Worm (Caenorhabditis elegans) whole organism, early embryonic: Measurements from ENCODE around the gene B0285.3.

Experiments
- B0310.2 ChIP-seq: sonication (generic microtip); optimal IDR thresholded peaks from 2 replicates; lab custom pipeline; 2016; ENCODE audit warnings: mild to moderate bottlenecking, missing genetic modification characterization, missing compliant biosample characterization
- F13C5.2 ChIP-seq: sonication (generic microtip); optimal IDR thresholded peaks from 2 replicates; lab custom pipeline; 2017; ENCODE audit warnings: mild to moderate bottlenecking, missing genetic modification characterization, inconsistent platforms, missing compliant biosample characterization
- aly-1 ChIP-seq: sonication (generic microtip); optimal IDR thresholded peaks from 2 replicates; lab custom pipeline; 2016; ENCODE audit warnings: missing genetic modification characterization, missing compliant biosample characterization
- ama-1 ChIP-seq: fragments of 150-350 bp; optimal IDR thresholded peaks from 2 replicates; lab custom pipeline; 2014
- ceh-13 ChIP-seq: fragments of 200-800 bp; sonication (Bioruptor generic); optimal IDR thresholded peaks from 2 replicates; lab custom pipeline; 2018; ENCODE audit warnings: mild to moderate bottlenecking, missing genetic modification characterization, missing compliant biosample characterization
- ceh-36 ChIP-seq: sonication (generic microtip); optimal IDR thresholded peaks from 2 replicates; lab custom pipeline; 2016; ENCODE audit warnings: missing genetic modification characterization, inconsistent platforms, missing compliant biosample characterization
- ets-7 ChIP-seq: sonication (generic microtip); optimal IDR thresholded peaks from 2 replicates; lab custom pipeline; 2016; ENCODE audit warnings: missing genotype, missing genetic modification characterization, missing compliant biosample characterization
- flt-1 ChIP-seq: fragments of 200-800 bp; sonication (Bioruptor generic); IDR thresholded peaks from 2 replicates; pipeline ENCODE4 v1.3.6; 2022; ENCODE audit warnings: missing genetic modification characterization, missing compliant biosample characterization
- hmbx-1 ChIP-seq: sonication (generic microtip); optimal IDR thresholded peaks from 2 replicates; lab custom pipeline; 2016; ENCODE audit warnings: mild to moderate bottlenecking, missing genetic modification characterization, missing compliant biosample characterization
- hmg-4 ChIP-seq: fragments of 200-800 bp; sonication (Bioruptor generic); optimal IDR thresholded peaks from 2 replicates; lab custom pipeline; 2018; ENCODE audit warnings: mild to moderate bottlenecking, missing genetic modification characterization, missing compliant biosample characterization
- hnd-1 ChIP-seq: sonication (generic microtip); optimal IDR thresholded peaks from 2 replicates; lab custom pipeline; 2016; ENCODE audit warnings: missing genetic modification characterization, missing compliant biosample characterization
- pes-1 ChIP-seq: fragments of 200-800 bp; sonication (Bioruptor generic); IDR thresholded peaks from 2 replicates; pipeline ENCODE4 v1.3.6; 2022; ENCODE audit warnings: missing genetic modification reagents, missing genetic modification characterization, missing compliant biosample characterization
- scrt-1 ChIP-seq: fragments of 200-800 bp; sonication (Bioruptor generic); IDR thresholded peaks from 2 replicates; pipeline ENCODE4 v1.3.6; 2022; ENCODE audit warnings: missing genetic modification characterization, missing compliant biosample characterization
- sea-1 ChIP-seq: fragments of 200-800 bp; sonication (Bioruptor generic); conservative IDR thresholded peaks from 2 replicates; pipeline ENCODE4 v1.3.6; 2022; ENCODE audit warnings: missing genetic modification characterization, missing compliant biosample characterization
- tbx-11 ChIP-seq: fragments of 200-800 bp; sonication (Bioruptor generic); IDR thresholded peaks from 2 replicates; pipeline ENCODE4 v1.3.6; 2022; ENCODE audit warnings: missing genetic modification characterization, missing compliant biosample characterization
- tbx-37 ChIP-seq: fragments of 200-800 bp; sonication (Bioruptor generic); conservative IDR thresholded peaks from 2 replicates; pipeline ENCODE4 v1.3.6; 2022; ENCODE audit warnings: missing genetic modification reagents, missing genetic modification characterization, missing compliant biosample characterization
- tra-4 ChIP-seq: sonication (generic microtip); optimal IDR thresholded peaks from 2 replicates; lab custom pipeline; 2017; ENCODE audit warnings: missing genetic modification characterization, missing compliant biosample characterization

B0285.3 gene

DNA sequence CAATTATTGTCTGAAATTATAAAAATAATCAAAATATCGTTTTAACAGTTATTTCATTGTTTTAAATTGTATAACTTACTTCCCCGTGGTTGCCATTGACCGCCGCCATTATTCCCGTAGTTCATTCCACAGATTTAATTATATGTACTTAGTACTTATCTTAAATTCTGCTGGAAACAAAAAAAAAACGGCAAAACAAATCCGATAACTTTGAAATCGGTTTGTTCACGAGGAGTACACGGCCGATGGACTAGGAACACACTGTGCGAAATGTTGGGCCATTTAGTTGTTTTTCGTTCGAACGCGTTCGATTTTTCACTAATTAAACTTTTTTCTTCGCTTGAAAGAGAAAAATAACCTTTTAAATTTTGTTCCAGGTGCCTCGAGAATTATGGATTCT is at the start of gene B0285.3, which contains the start of gene lcmt-1:
Gene B0285.3, minus strand, starts transcription at position 267 of the 400 bp plus-strand sequence.
Gene lcmt-1, plus strand, starts transcription at position 377 of the 400 bp plus-strand sequence.
- TF ChIP-seq tbx-37 (0 out of 2 replicates have a peak, but pooled peaks have one; percentile 28), B0310.2 (tag; lab: Kevin White, UChicago) (no peak), ceh-13 (GFP tag; lab: Kevin White, UChicago) (no peak)

ce11 chrIII:4391938-4392337 is 48.8 kb upstream of the B0285.3 start:
- TF ChIP-seq F13C5.2 (tag; lab: Kevin White, UChicago) (no peak), tra-4 (tag; lab: Kevin White, UChicago) (no peak), hmg-4 (GFP tag; lab: Kevin White, UChicago) (no peak), ceh-36 (tag; lab: Kevin White, UChicago) (no peak), ceh-13 (GFP tag; lab: Kevin White, UChicago) (no peak), ama-1 (lab: Kevin White, UChicago) (no peak), scrt-1 (no peak), hmbx-1 (tag; lab: Kevin White, UChicago) (no peak), aly-1 (no peak), hnd-1 (tag; lab: Kevin White, UChicago) (no peak), B0310.2 (tag; lab: Kevin White, UChicago) (no peak), ets-7 (tag; lab: Kevin White, UChicago) (no peak), tbx-37 (no peak), flt-1 (no peak), pes-1 (no peak)

DNA sequence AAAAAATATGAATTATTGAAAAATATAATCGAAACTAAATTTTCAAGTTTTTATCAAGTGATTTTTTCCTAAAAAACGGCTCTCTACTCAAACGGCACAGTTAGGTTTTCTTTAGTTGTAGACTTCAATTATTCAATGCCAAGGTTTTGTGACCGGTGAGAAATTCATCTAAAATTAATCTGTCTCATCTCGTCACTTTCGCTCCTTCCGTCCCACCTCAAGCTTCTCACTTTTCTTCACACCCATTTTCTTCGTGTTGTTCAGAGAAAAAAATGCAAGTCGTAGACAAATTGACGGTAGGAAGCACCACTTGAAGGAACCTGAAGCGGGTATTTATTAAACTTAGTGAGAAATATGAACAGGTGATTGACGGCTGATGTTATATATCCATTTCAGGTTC is 48.2 kb upstream of the B0285.3 start:
- TF ChIP-seq tra-4 (tag; lab: Kevin White, UChicago) (no peak), sea-1 (GFP tag; lab: Robert Waterston, UW) (no peak), scrt-1 (no peak), hmbx-1 (tag; lab: Kevin White, UChicago) (no peak), ama-1 (lab: Kevin White, UChicago) (no peak), hmg-4 (GFP tag; lab: Kevin White, UChicago) (no peak), flt-1 (no peak), pes-1 (no peak), tbx-37 (no peak), hnd-1 (tag; lab: Kevin White, UChicago) (no peak), ets-7 (tag; lab: Kevin White, UChicago) (no peak), aly-1 (no peak), ceh-36 (tag; lab: Kevin White, UChicago) (no peak), B0310.2 (tag; lab: Kevin White, UChicago) (no peak), tbx-11 (GFP tag; lab: Robert Waterston, UW) (no peak), ceh-13 (GFP tag; lab: Kevin White, UChicago) (no peak)

DNA sequence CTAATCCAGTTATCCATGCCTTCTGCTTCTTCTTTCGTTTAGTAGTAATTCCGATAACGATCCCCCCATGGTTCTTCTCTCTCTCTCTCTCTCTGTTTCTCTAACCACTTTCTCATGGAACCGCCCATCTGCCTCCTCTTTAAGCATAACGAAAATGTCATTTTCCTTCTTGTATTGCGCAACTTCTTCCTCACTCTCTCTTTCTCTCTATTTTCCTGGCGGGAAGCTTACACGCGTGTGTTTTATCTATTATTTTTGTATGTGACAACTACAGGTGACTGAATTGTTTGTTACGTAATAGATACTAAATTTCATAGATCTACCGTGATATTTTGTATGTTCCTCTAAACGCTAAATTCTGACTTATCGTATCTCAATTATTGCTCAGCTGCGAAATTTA is 47.3 kb upstream of the B0285.3 start:
- TF ChIP-seq pes-1 (no peak), B0310.2 (tag; lab: Kevin White, UChicago) (no peak), ceh-13 (GFP tag; lab: Kevin White, UChicago) (no peak), flt-1 (no peak), hmbx-1 (tag; lab: Kevin White, UChicago) (no peak), aly-1 (no peak), sea-1 (GFP tag; lab: Robert Waterston, UW) (no peak), hmg-4 (GFP tag; lab: Kevin White, UChicago) (no peak), ets-7 (tag; lab: Kevin White, UChicago) (no peak), scrt-1 (no peak), tbx-37 (no peak), hnd-1 (tag; lab: Kevin White, UChicago) (no peak), tra-4 (tag; lab: Kevin White, UChicago) (no peak), ama-1 (lab: Kevin White, UChicago) (no peak), ceh-36 (tag; lab: Kevin White, UChicago) (no peak), tbx-11 (GFP tag; lab: Robert Waterston, UW) (no peak), F13C5.2 (tag; lab: Kevin White, UChicago) (no peak)

DNA sequence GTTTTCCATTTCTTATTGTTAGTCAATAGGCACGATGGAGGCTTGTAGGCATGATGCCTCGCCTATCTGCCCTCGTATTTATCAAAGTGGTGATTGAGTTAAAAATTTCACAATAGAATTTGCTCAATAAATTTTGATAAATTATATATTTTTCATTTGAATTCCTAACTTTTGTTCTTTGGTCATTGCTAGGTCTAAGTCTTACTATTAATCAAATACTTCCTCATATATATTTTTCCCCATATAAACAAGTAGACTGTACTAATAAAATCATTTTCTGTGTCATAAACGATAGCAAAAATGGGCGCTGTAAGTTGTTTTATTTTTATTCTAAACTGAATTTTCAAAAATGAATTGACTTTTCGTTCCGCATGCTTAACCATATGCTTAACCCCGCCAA is 41.4 kb upstream of the B0285.3 start, which contains the start of gene pals-28:
Gene pals-28, plus strand, starts transcription at position 301 of the 400 bp plus-strand sequence.
- TF ChIP-seq aly-1: no peak
- no peak for TF ChIP-seq sea-1 (GFP tag; lab: Robert Waterston, UW)
- no peak for TF ChIP-seq pes-1
- TF ChIP-seq ceh-36 (tag; lab: Kevin White, UChicago): no peak
- TF ChIP-seq hmg-4 (GFP tag; lab: Kevin White, UChicago): no peak
- no peak for TF ChIP-seq hmbx-1 (tag; lab: Kevin White, UChicago)
- no peak for TF ChIP-seq F13C5.2 (tag; lab: Kevin White, UChicago)
- TF ChIP-seq ama-1 (lab: Kevin White, UChicago): no peak
- TF ChIP-seq tbx-11 (GFP tag; lab: Robert Waterston, UW): no peak
- no peak for TF ChIP-seq B0310.2 (tag; lab: Kevin White, UChicago)
- no peak for TF ChIP-seq flt-1
- no peak for TF ChIP-seq tbx-37

DNA sequence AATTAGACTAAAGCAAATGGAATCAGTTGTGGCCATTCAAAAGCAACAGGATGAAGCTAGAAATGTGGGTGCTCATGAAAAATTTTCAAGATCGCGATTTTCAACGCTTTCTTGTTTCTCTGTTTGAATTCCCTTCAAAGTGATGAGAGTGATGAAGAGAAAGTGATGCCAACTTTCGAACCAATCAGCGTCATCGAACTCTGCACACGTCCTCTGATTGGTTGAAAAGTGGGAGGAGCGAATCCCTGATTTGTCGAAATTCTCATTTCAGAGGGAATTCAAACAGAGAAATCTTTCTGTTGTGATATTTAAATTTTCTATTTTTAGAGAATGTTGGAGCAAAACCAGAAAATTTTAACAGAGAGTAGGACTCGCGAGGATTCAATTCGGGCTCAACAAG is 39.0 kb upstream of the B0285.3 start:
- TF ChIP-seq ceh-13 (GFP tag; lab: Kevin White, UChicago) (no peak), flt-1 (no peak), aly-1 (no peak), scrt-1 (no peak), ceh-36 (tag; lab: Kevin White, UChicago) (no peak), sea-1 (GFP tag; lab: Robert Waterston, UW) (no peak), F13C5.2 (tag; lab: Kevin White, UChicago) (no peak), hmbx-1 (tag; lab: Kevin White, UChicago) (no peak), ama-1 (lab: Kevin White, UChicago) (no peak), B0310.2 (tag; lab: Kevin White, UChicago) (no peak), hmg-4 (GFP tag; lab: Kevin White, UChicago) (no peak), pes-1 (no peak), tra-4 (tag; lab: Kevin White, UChicago) (no peak), hnd-1 (tag; lab: Kevin White, UChicago) (no peak), ets-7 (tag; lab: Kevin White, UChicago) (no peak), tbx-37 (no peak), tbx-11 (GFP tag; lab: Robert Waterston, UW) (no peak)

DNA sequence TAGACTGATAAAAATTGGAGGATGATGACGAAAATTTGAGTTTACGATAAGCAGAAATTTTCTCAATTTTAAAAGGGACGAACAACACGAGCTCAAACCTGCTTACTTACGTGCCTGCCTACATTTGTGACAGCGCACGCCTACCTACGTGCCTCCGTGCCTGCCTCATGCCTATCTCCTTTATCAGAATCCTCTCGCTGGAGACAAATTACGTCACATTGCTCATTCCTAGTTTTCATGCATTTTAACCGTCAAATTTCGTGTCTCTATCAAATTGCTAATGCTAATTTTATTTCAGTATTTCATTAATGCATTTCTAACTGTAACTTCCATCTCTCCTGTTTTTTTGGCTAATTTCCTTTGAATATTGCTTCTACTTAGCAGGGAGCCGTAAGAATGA is 38.2 kb upstream of the B0285.3 start, which contains the start of gene pals-27:
Gene pals-27, plus strand, starts transcription at position 301 of the 400 bp plus-strand sequence.
- TF ChIP-seq ama-1 (lab: Kevin White, UChicago): no peak
- no peak for TF ChIP-seq ceh-36 (tag; lab: Kevin White, UChicago)
- no peak for TF ChIP-seq pes-1
- no peak for TF ChIP-seq tbx-11 (GFP tag; lab: Robert Waterston, UW)
- TF ChIP-seq hmg-4 (GFP tag; lab: Kevin White, UChicago): no peak
- no peak for TF ChIP-seq tra-4 (tag; lab: Kevin White, UChicago)
- TF ChIP-seq tbx-37: no peak
- no peak for TF ChIP-seq B0310.2 (tag; lab: Kevin White, UChicago)
- no peak for TF ChIP-seq ets-7 (tag; lab: Kevin White, UChicago)
- no peak for TF ChIP-seq scrt-1
- no peak for TF ChIP-seq aly-1
- TF ChIP-seq flt-1: no peak
- no peak for TF ChIP-seq hnd-1 (tag; lab: Kevin White, UChicago)
- no peak for TF ChIP-seq hmbx-1 (tag; lab: Kevin White, UChicago)
- no peak for TF ChIP-seq F13C5.2 (tag; lab: Kevin White, UChicago)
